Worm (Caenorhabditis elegans): ENCODE data around the gene T02C5.1.

Gene T02C5.1

ce11 chrX:2705809-2706378 lies 11.2 kb downstream of the T02C5.1 start, which contains the start of gene igcm-3:
Gene igcm-3 (minus strand): TSS chrX:2705859.
- TF ChIP-seq ceh-24 (tag; optimal IDR thresholded peaks at IDR 0.05) (no peak), ceh-31 (tag; optimal IDR thresholded peaks at IDR 0.05) (peak; percentile 23), pqm-1 (tag; optimal IDR thresholded peaks at IDR 0.05) (no peak), unc-55 (GFP tag; optimal IDR thresholded peaks at IDR 0.05) (no peak), pha-4 (tag; optimal IDR thresholded peaks at IDR 0.05) (no peak), gmeb-2 (tag; optimal IDR thresholded peaks at IDR 0.05) (no peak), ama-1 (optimal IDR thresholded peaks at IDR 0.05) (no peak), tbx-2 (tag; optimal IDR thresholded peaks at IDR 0.05) (peak; percentile 9), ceh-18 (tag; optimal IDR thresholded peaks at IDR 0.05) (no peak), fkh-6 (tag; optimal IDR thresholded peaks at IDR 0.05) (no peak), unc-42 (tag; optimal IDR thresholded peaks at IDR 0.05) (no peak), fax-1 (tag; optimal IDR thresholded peaks at IDR 0.05) (no peak), lim-6 (tag; optimal IDR thresholded peaks at IDR 0.05) (no peak), sdc-2 (tag; optimal IDR thresholded peaks at IDR 0.05) (peak; percentile 13), K02D7.2 (tag; optimal IDR thresholded peaks at IDR 0.05) (no peak), sox-4 (tag; optimal IDR thresholded peaks at IDR 0.05) (no peak), elt-2 (tag; optimal IDR thresholded peaks at IDR 0.05) (peak; percentile 69), T23F11.4 (GFP tag; optimal IDR thresholded peaks at IDR 0.05) (no peak), elt-4 (tag; optimal IDR thresholded peaks at IDR 0.05) (no peak), ets-4 (tag; optimal IDR thresholded peaks at IDR 0.05) (no peak), pat-9 (tag; optimal IDR thresholded peaks at IDR 0.05) (no peak), nfya-1 (tag; optimal IDR thresholded peaks at IDR 0.05) (peak; percentile 21), pros-1 (tag; optimal IDR thresholded peaks at IDR 0.05) (no peak), pha-2 (tag; optimal IDR thresholded peaks at IDR 0.05) (no peak), nhr-11 (tag; optimal IDR thresholded peaks at IDR 0.05) (no peak), ceh-2 (tag; optimal IDR thresholded peaks at IDR 0.05) (no peak), K09A11.1 (tag; optimal IDR thresholded peaks at IDR 0.05; ENCODE audit: insufficient read depth) (no peak), ceh-14 (tag; optimal IDR thresholded peaks at IDR 0.05) (no peak), hlh-8 (tag; optimal IDR thresholded peaks at IDR 0.05) (no peak), F13H6.1 (tag; optimal IDR thresholded peaks at IDR 0.05) (no peak), hlh-13 (GFP tag; optimal IDR thresholded peaks at IDR 0.05) (no peak), fkh-10 (GFP tag; optimal IDR thresholded peaks at IDR 0.05) (no peak)

- no peak for TF ChIP-seq pha-4 (tag; optimal IDR thresholded peaks at IDR 0.05)
- TF ChIP-seq ceh-31 (tag; optimal IDR thresholded peaks at IDR 0.05): peak; percentile 67
- TF ChIP-seq ceh-34 (tag; optimal IDR thresholded peaks at IDR 0.05): no peak
- peak; percentile 28 for TF ChIP-seq unc-42 (tag; optimal IDR thresholded peaks at IDR 0.05)
These were observed 12.8 kb downstream of the T02C5.1 start for ce11 chrX:2707480-2708015.

ce11 chrX:2709183-2709582 lies 14.5 kb downstream of the T02C5.1 start:
- TF ChIP-seq unc-55 (GFP tag; optimal IDR thresholded peaks at IDR 0.05): peak; percentile 46
- TF ChIP-seq ceh-18 (tag; optimal IDR thresholded peaks at IDR 0.05): no peak

- TF ChIP-seq ets-4 (tag; optimal IDR thresholded peaks at IDR 0.05) (no peak), rnt-1 (tag; optimal IDR thresholded peaks at IDR 0.05) (peak; percentile 77)
These were observed 18.3 kb downstream of the T02C5.1 start for ce11 chrX:2712984-2713383.

ce11 chrX:2727681-2728080 lies 33.0 kb downstream of the T02C5.1 start:
- TF ChIP-seq fkh-10 (GFP tag; optimal IDR thresholded peaks at IDR 0.05) (peak; percentile 7), hlh-30 (tag; optimal IDR thresholded peaks at IDR 0.05; ENCODE audit: insufficient read depth) (no peak), unc-42 (tag; optimal IDR thresholded peaks at IDR 0.05) (peak; percentile 94), hlh-6 (tag; optimal IDR thresholded peaks at IDR 0.05) (no peak), ceh-2 (tag; optimal IDR thresholded peaks at IDR 0.05) (no peak)
